Worm (Caenorhabditis elegans) whole organism, midembryonic: ENCODE measurements around the gene nekl-4.

Experiments used
- tab-1 ChIP-seq: fragments of 200-800 bp; sonication (Bioruptor generic); IDR thresholded peaks from 2 replicates; pipeline ENCODE4 v1.3.6; 2022; ENCODE audit warnings: missing genetic modification characterization, missing compliant biosample characterization
- ztf-29 ChIP-seq: fragments of 200-800 bp; sonication (Bioruptor generic); IDR thresholded peaks from 2 replicates; pipeline ENCODE4 v1.3.6; 2022; ENCODE audit warnings: missing genetic modification reagents, missing genetic modification characterization, missing compliant biosample characterization

DNA sequence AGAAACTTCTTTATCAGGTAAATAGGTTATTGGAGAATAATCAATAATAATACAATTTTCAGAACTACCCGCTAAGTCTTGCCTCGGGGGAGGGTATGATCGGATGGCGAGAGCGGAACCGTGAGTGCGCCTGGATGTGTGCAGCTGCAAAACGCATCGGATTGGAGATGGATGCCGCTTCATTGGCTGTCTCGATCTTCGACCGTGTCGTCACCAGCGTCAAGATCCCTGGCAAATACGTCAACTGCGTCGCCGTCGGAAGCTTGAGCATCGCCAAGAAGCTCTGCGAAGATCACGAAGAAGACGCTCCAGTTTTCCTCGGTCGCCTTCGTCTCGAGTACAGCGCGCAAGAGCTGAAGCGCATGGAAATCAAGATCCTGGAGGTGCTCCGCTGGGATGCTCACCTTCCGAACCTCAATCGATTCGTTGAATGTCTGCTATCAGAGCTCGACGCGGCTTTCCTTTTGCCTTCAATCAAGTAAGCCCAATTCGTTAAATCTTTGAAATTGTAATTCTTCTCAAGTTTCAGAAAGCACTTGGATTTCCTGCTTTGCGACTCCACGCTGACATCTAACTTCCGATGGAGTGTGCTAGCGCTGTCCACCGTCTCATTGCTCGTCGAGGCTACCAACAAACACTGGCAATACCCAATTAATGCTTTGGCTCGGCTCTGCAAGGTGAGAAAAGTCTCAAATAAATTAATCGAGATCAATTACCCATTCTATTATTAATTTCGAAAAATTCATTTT, 12.4 kb downstream of the nekl-4 start:
- TF ChIP-seq ztf-29 (GFP tag; lab: Robert Waterston, UW) (no peak), tab-1 (GFP tag; lab: Robert Waterston, UW) (no peak)
